Worm (Caenorhabditis elegans) whole organism, mixed stage, embryonic: ENCODE results near the gene B0228.8.

Experiments
- M03D4.4 ChIP-seq: sonication (generic microtip); optimal IDR thresholded peaks from 2 replicates; lab custom pipeline; 2017; ENCODE audit warnings: mild to moderate bottlenecking, missing genetic modification characterization, missing compliant biosample characterization
- elt-3 ChIP-seq: fragments of 150-350 bp; optimal IDR thresholded peaks from 2 replicates; lab custom pipeline; 2014; ENCODE audit warnings: missing biosample characterization, missing genetic modification characterization
- ham-2 ChIP-seq: fragments of 200-800 bp; sonication (Bioruptor generic); optimal IDR thresholded peaks from 2 replicates; lab custom pipeline; 2018; ENCODE audit warnings: mild to moderate bottlenecking, missing genetic modification characterization, missing compliant biosample characterization
- lin-13 ChIP-seq: fragments of 150-350 bp; optimal IDR thresholded peaks from 2 replicates; lab custom pipeline; 2014; ENCODE audit warnings: missing biosample characterization, missing genetic modification characterization
- lsy-2 ChIP-seq: fragments of 150-350 bp; optimal IDR thresholded peaks from 2 replicates; lab custom pipeline; 2014; ENCODE audit warnings: missing biosample characterization, missing genetic modification characterization
- mab-5 ChIP-seq: fragments of 150-350 bp; optimal IDR thresholded peaks from 2 replicates; lab custom pipeline; 2014; ENCODE audit warnings: missing biosample characterization, missing genetic modification characterization
- mep-1 ChIP-seq: fragments of 150-350 bp; optimal IDR thresholded peaks from 2 replicates; lab custom pipeline; 2017; ENCODE audit warnings: missing biosample characterization, missing genetic modification reagents, missing genetic modification characterization, inconsistent platforms
- nhr-237 ChIP-seq: fragments of 150-350 bp; optimal IDR thresholded peaks from 2 replicates; lab custom pipeline; 2014; ENCODE audit warnings: missing biosample characterization, missing genetic modification characterization
- nhr-28 ChIP-seq: fragments of 150-350 bp; optimal IDR thresholded peaks from 2 replicates; lab custom pipeline; 2014; ENCODE audit warnings: missing biosample characterization, missing genetic modification characterization
- tbx-8 ChIP-seq: fragments of 200-800 bp; sonication (Bioruptor generic); optimal IDR thresholded peaks from 2 replicates; lab custom pipeline; 2018; ENCODE audit warnings: mild to moderate bottlenecking, missing genetic modification characterization, moderate library complexity, missing compliant biosample characterization

ce11 chrII:7791408-7792050 is 30.2 kb upstream of the B0228.8 start:
- TF ChIP-seq tbx-8 (GFP tag; lab: Kevin White, UChicago) (no peak), lin-13 (tag; lab: Kevin White, UChicago) (no peak), lsy-2 (tag; lab: Kevin White, UChicago) (no peak), mab-5 (no peak), M03D4.4 (no peak), elt-3 (tag; lab: Kevin White, UChicago) (no peak), nhr-237 (tag; lab: Kevin White, UChicago) (no peak), mep-1 (tag; lab: Kevin White, UChicago) (no peak), nhr-28 (tag; lab: Kevin White, UChicago) (no peak), ham-2 (no peak)
